Fruit fly (Drosophila melanogaster): ENCODE data around the gene CG13026.

- no peak for TF ChIP-seq CG8478 (optimal IDR thresholded peaks at IDR 0.05)
- no peak for TF ChIP-seq CTCF (optimal IDR thresholded peaks at IDR 0.05)
Observed at dm6 chr3L:16704673-16705072, 21.3 kb downstream of the CG13026 start, which contains the start of gene CG9692.
